Worm (Caenorhabditis elegans) whole organism, early embryonic: ENCODE data around the gene T28F3.8.

Experiments used
- B0310.2 ChIP-seq: sonication (generic microtip); optimal IDR thresholded peaks from 2 replicates; lab custom pipeline; 2016; ENCODE audit warnings: mild to moderate bottlenecking, missing genetic modification characterization, missing compliant biosample characterization
- F13C5.2 ChIP-seq: sonication (generic microtip); optimal IDR thresholded peaks from 2 replicates; lab custom pipeline; 2017; ENCODE audit warnings: mild to moderate bottlenecking, missing genetic modification characterization, inconsistent platforms, missing compliant biosample characterization
- aly-1 ChIP-seq: sonication (generic microtip); optimal IDR thresholded peaks from 2 replicates; lab custom pipeline; 2016; ENCODE audit warnings: missing genetic modification characterization, missing compliant biosample characterization
- ama-1 ChIP-seq: fragments of 150-350 bp; optimal IDR thresholded peaks from 2 replicates; lab custom pipeline; 2014
- ceh-36 ChIP-seq: sonication (generic microtip); optimal IDR thresholded peaks from 2 replicates; lab custom pipeline; 2016; ENCODE audit warnings: missing genetic modification characterization, inconsistent platforms, missing compliant biosample characterization
- ets-7 ChIP-seq: sonication (generic microtip); optimal IDR thresholded peaks from 2 replicates; lab custom pipeline; 2016; ENCODE audit warnings: missing genotype, missing genetic modification characterization, missing compliant biosample characterization
- flt-1 ChIP-seq: fragments of 200-800 bp; sonication (Bioruptor generic); IDR thresholded peaks from 2 replicates; pipeline ENCODE4 v1.3.6; 2022; ENCODE audit warnings: missing genetic modification characterization, missing compliant biosample characterization
- hmbx-1 ChIP-seq: sonication (generic microtip); optimal IDR thresholded peaks from 2 replicates; lab custom pipeline; 2016; ENCODE audit warnings: mild to moderate bottlenecking, missing genetic modification characterization, missing compliant biosample characterization
- hnd-1 ChIP-seq: sonication (generic microtip); optimal IDR thresholded peaks from 2 replicates; lab custom pipeline; 2016; ENCODE audit warnings: missing genetic modification characterization, missing compliant biosample characterization
- pes-1 ChIP-seq: fragments of 200-800 bp; sonication (Bioruptor generic); IDR thresholded peaks from 2 replicates; pipeline ENCODE4 v1.3.6; 2022; ENCODE audit warnings: missing genetic modification reagents, missing genetic modification characterization, missing compliant biosample characterization
- scrt-1 ChIP-seq: fragments of 200-800 bp; sonication (Bioruptor generic); IDR thresholded peaks from 2 replicates; pipeline ENCODE4 v1.3.6; 2022; ENCODE audit warnings: missing genetic modification characterization, missing compliant biosample characterization
- tbx-11 ChIP-seq: fragments of 200-800 bp; sonication (Bioruptor generic); IDR thresholded peaks from 2 replicates; pipeline ENCODE4 v1.3.6; 2022; ENCODE audit warnings: missing genetic modification characterization, missing compliant biosample characterization
- tra-4 ChIP-seq: sonication (generic microtip); optimal IDR thresholded peaks from 2 replicates; lab custom pipeline; 2017; ENCODE audit warnings: missing genetic modification characterization, missing compliant biosample characterization

DNA sequence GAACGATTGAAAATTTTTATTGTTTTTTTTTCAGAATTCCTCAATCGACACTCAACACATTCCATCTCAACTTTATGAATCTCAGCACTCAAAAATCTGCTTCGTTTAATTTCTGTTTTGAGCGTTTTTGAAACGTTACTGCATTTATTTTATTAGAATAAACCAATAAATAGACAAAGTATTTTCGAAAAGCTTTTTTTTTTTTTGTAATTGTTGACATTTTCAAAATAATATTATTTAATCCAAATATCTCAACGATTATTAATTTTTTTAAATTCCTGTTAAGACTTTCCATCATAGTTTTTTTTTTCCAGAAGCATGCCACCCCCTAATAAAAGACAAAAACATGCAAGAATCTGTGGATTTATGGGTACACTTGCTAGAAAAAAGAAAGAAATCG, 25.1 kb upstream of the T28F3.8 start, which contains the start of gene C49C3.7:
- TF ChIP-seq B0310.2 (tag; lab: Kevin White, UChicago): no peak
- TF ChIP-seq flt-1 (GFP tag; lab: Robert Waterston, UW): no peak
- no peak for TF ChIP-seq scrt-1 (GFP tag; lab: Robert Waterston, UW)
- TF ChIP-seq hnd-1: no peak
- no peak for TF ChIP-seq tra-4 (tag; lab: Kevin White, UChicago)
- no peak for TF ChIP-seq ama-1 (lab: Kevin White, UChicago)
- TF ChIP-seq pes-1: no peak
- no peak for TF ChIP-seq aly-1 (tag; lab: Kevin White, UChicago)
- TF ChIP-seq F13C5.2 (tag; lab: Kevin White, UChicago): no peak
- no peak for TF ChIP-seq ets-7
- no peak for TF ChIP-seq tbx-11 (GFP tag; lab: Robert Waterston, UW)
- TF ChIP-seq ceh-36: no peak
- no peak for TF ChIP-seq hmbx-1 (tag; lab: Kevin White, UChicago)
